Worm (Caenorhabditis elegans) whole organism, late embryonic: Measurements from ENCODE around the gene gcna-1.

ENCODE experiments used
- ceh-48 ChIP-seq: sonication (generic microtip); optimal IDR thresholded peaks from 2 replicates; lab custom pipeline; 2016; ENCODE audit warnings: missing genetic modification characterization, inconsistent platforms, missing compliant biosample characterization
- dmd-4 ChIP-seq: sonication (generic microtip); optimal IDR thresholded peaks from 2 replicates; lab custom pipeline; 2016; ENCODE audit warnings: borderline replicate concordance, missing genetic modification characterization, missing compliant biosample characterization
- nhr-11 ChIP-seq: fragments of 150-350 bp; optimal IDR thresholded peaks from 2 replicates; lab custom pipeline; 2014; ENCODE audit warnings: missing biosample characterization, missing genetic modification characterization
- sox-2 ChIP-seq: fragments of 200-800 bp; sonication (Bioruptor generic); IDR thresholded peaks from 2 replicates; pipeline ENCODE4 v1.3.6; 2022; ENCODE audit warnings: missing genetic modification reagents, missing genetic modification characterization, missing compliant biosample characterization
- sox-4 ChIP-seq: sonication (generic microtip); optimal IDR thresholded peaks from 2 replicates; lab custom pipeline; 2017; ENCODE audit warnings: mild to moderate bottlenecking, missing genetic modification characterization, inconsistent platforms, missing compliant biosample characterization
- unc-55 ChIP-seq: sonication (generic microtip); optimal IDR thresholded peaks from 2 replicates; lab custom pipeline; 2017; ENCODE audit warnings: missing biosample characterization, missing genetic modification reagents, missing genetic modification characterization

ce11 chrIII:6002024-6002423 lies 6.9 kb downstream of the gcna-1 start:
- TF ChIP-seq sox-4 (tag; lab: Kevin White, UChicago) (no peak), sox-2 (GFP tag; lab: Robert Waterston, UW) (no peak), unc-55 (GFP tag; lab: Kevin White, UChicago) (no peak), nhr-11 (tag; lab: Kevin White, UChicago) (no peak), ceh-48 (no peak), dmd-4 (no peak)
